Fruit fly (Drosophila melanogaster): ENCODE data around the gene Smg5.

DNA sequence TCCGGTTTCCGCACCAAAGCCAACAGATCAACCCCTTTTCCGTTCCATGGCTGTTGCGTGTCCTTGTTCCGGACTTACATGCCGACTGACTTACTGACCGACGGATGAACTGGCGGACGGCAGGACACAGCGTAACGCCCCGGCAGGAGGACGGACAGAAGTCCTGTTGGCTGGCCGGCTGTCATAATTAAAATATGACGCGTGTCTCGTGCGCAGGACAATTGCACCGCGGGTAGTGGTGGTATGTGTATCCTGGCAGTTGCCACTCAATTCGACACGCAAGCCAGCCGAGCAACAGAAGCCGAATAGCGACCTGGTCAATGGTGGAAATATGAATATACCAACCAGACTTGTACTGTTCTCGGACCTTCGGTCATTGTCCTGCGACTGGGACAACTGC lies 35.1 kb downstream of the Smg5 start:
- no peak for TF ChIP-seq Nf-YA (GFP tag; IDR thresholded peaks at IDR 0.05)
- TF ChIP-seq HHEX (GFP tag; optimal IDR thresholded peaks at IDR 0.05), result no peak
- TF ChIP-seq CG1233 (GFP tag; optimal IDR thresholded peaks at IDR 0.05), result no peak
- TF ChIP-seq CG32767 (GFP tag; IDR thresholded peaks at IDR 0.05), result no peak
- no peak for TF ChIP-seq br (optimal IDR thresholded peaks at IDR 0.05)
- TF ChIP-seq exex (tag; optimal IDR thresholded peaks at IDR 0.05), result no peak
- no peak for TF ChIP-seq seq (GFP tag; IDR thresholded peaks at IDR 0.05)

Measured in whole organism, embryonic.